Fruit fly (Drosophila melanogaster) whole organism, pupa: ENCODE measurements around the gene Mco1.

ENCODE experiments used
- CG13204 ChIP-seq: fragments of 200-800 bp; sonication (Bioruptor generic); optimal IDR thresholded peaks from 2 replicates; lab custom pipeline; 2018; ENCODE audit warnings: missing biosample characterization, mild to moderate bottlenecking, missing genetic modification characterization, moderate library complexity
- CG14655 ChIP-seq: fragments of 200-800 bp; sonication (Bioruptor generic); optimal IDR thresholded peaks from 3 replicates; lab custom pipeline; 2017; ENCODE audit warnings: mild to moderate bottlenecking, missing biosample characterization, missing genetic modification reagents, missing genetic modification characterization
- CG17806 ChIP-seq: fragments of 200-800 bp; sonication (Bioruptor generic); optimal IDR thresholded peaks from 2 replicates; lab custom pipeline; 2018; ENCODE audit warnings: missing biosample characterization, mild to moderate bottlenecking, missing genetic modification characterization, moderate library complexity
- CG32121 ChIP-seq: fragments of 200-800 bp; sonication (Bioruptor generic); IDR thresholded peaks from 2 replicates; pipeline ENCODE4 v1.3.6; 2022; ENCODE audit warnings: missing biosample characterization, missing genetic modification characterization
- CG4496 ChIP-seq: fragments of 200-800 bp; sonication (Bioruptor generic); IDR thresholded peaks from 3 replicates; pipeline ENCODE4 v1.3.6; 2022; ENCODE audit warnings: missing biosample characterization, missing genetic modification characterization
- D1 ChIP-seq: fragments of 200-800 bp; sonication (Bioruptor generic); optimal IDR thresholded peaks from 2 replicates; lab custom pipeline; 2018; ENCODE audit warnings: missing biosample characterization, mild to moderate bottlenecking, missing genetic modification characterization, moderate library complexity
- Pif1A ChIP-seq: fragments of 200-800 bp; sonication (Bioruptor generic); optimal IDR thresholded peaks from 3 replicates; lab custom pipeline; 2016; ENCODE audit warnings: missing biosample characterization, missing genetic modification characterization

- no peak for TF ChIP-seq Pif1A (GFP tag; lab: Kevin White, UChicago)
- no peak for TF ChIP-seq D1 (tag; lab: Kevin White, UChicago)
- TF ChIP-seq CG32121 (GFP tag; lab: Robert Waterston, UW): no peak
- TF ChIP-seq CG17806 (tag; lab: Kevin White, UChicago): no peak
- no peak for TF ChIP-seq CG13204 (GFP tag; lab: Kevin White, UChicago)
- no peak for TF ChIP-seq CG14655 (GFP tag; lab: Kevin White, UChicago)
- no peak for TF ChIP-seq CG4496 (GFP tag; lab: Robert Waterston, UW)
Measured at dm6 chr2L:9424193-9424592, 7.8 kb downstream of the Mco1 start.
